Worm (Caenorhabditis elegans): Measurements from ENCODE around the gene F40G9.9.

F40G9.9 gene

DNA sequence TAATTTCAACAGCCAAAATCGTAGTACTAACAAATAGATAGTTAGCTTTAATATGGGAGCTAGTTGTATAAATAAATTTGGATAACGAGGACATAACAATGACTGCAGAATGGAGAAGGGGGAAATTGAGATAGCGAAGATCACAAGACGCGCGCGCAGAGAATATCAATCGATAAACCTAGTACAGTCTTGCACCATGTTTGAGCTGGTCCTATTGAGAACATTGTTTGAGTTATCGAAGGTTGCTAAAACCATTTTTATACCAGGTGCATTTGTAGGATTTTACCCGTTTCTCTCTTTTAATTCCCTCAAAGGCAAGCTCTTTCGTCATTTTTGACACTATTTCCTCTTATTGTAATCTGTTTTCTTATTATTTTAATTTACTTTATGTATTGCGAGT lies at the start of gene F40G9.9, which contains the start of gene F40G9.12:
TSS of gene F40G9.9 (minus strand) at position 101 of the 400 bp plus-strand sequence.
TSS of gene F40G9.12 (plus strand) at position 231 of the 400 bp plus-strand sequence.
- no peak for TF ChIP-seq aly-2 (tag; optimal IDR thresholded peaks at IDR 0.05)
- no peak for TF ChIP-seq nhr-11 (tag; optimal IDR thresholded peaks at IDR 0.05)
- TF ChIP-seq lsy-12 (tag; optimal IDR thresholded peaks at IDR 0.05) = no peak
- no peak for TF ChIP-seq lin-39 (tag; optimal IDR thresholded peaks at IDR 0.05)
- no peak for TF ChIP-seq jun-1 (tag; optimal IDR thresholded peaks at IDR 0.05)
- no peak for TF ChIP-seq elt-2 (tag; optimal IDR thresholded peaks at IDR 0.05)
- TF ChIP-seq zag-1 (tag; optimal IDR thresholded peaks at IDR 0.05) = no peak
- TF ChIP-seq nhr-25 (tag; optimal IDR thresholded peaks at IDR 0.05) = no peak
- TF ChIP-seq nhr-77 (tag; optimal IDR thresholded peaks at IDR 0.05) = no peak
- no peak for TF ChIP-seq tbx-2 (tag; optimal IDR thresholded peaks at IDR 0.05)
- TF ChIP-seq ZK546.5 (tag; optimal IDR thresholded peaks at IDR 0.05) = no peak
- TF ChIP-seq nfya-1 (tag; optimal IDR thresholded peaks at IDR 0.05; ENCODE audit: insufficient read depth) = no peak
- TF ChIP-seq ceh-28 (tag; optimal IDR thresholded peaks at IDR 0.05) = no peak
- no peak for TF ChIP-seq fkh-2 (tag; optimal IDR thresholded peaks at IDR 0.05)
- TF ChIP-seq sea-2 (GFP tag; optimal IDR thresholded peaks at IDR 0.05) = no peak
- no peak for TF ChIP-seq pha-4 (tag; optimal IDR thresholded peaks at IDR 0.05)
- TF ChIP-seq egl-5 (tag; optimal IDR thresholded peaks at IDR 0.05) = no peak
- TF ChIP-seq mml-1 (tag; optimal IDR thresholded peaks at IDR 0.05) = no peak

- no peak for TF ChIP-seq nhr-25 (tag; optimal IDR thresholded peaks at IDR 0.05)
- TF ChIP-seq pha-4 (tag; optimal IDR thresholded peaks at IDR 0.05) = no peak
- TF ChIP-seq hmg-11 (tag; optimal IDR thresholded peaks at IDR 0.05) = peak; percentile 57
- TF ChIP-seq lin-39 (tag; optimal IDR thresholded peaks at IDR 0.05) = no peak
- peak; percentile 2 for TF ChIP-seq nfya-1 (tag; optimal IDR thresholded peaks at IDR 0.05; ENCODE audit: insufficient read depth)
- TF ChIP-seq elt-1 (tag; optimal IDR thresholded peaks at IDR 0.05) = no peak
These were observed 48.9 kb upstream of the F40G9.9 start for ce11 chrIII:220368-220767.

DNA sequence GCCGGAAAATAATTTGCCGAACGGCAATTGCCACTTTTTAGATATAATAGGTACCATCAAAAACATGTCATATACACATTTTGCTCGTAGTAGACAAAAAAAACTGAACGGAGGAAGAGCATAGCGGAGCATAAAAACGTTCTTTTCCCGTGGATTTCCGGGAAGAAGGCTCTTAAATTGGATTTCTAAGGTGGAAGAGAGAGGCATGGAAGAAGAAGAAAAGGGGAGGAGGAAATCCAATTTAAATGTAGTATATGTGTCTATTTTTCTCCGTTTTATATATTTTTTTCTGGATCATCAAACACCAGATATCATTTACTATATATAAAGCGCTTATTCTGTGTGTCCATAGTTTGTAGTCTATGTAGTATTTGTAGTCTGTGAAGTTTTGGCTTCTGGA lies 39.9 kb upstream of the F40G9.9 start:
- TF ChIP-seq ZK546.5 (tag; optimal IDR thresholded peaks at IDR 0.05) = no peak
- no peak for TF ChIP-seq lsy-12 (tag; optimal IDR thresholded peaks at IDR 0.05)
- TF ChIP-seq unc-39 (tag; optimal IDR thresholded peaks at IDR 0.05) = no peak
- TF ChIP-seq tbx-2 (tag; optimal IDR thresholded peaks at IDR 0.05) = no peak
- TF ChIP-seq pha-4 (tag; optimal IDR thresholded peaks at IDR 0.05) = no peak
- no peak for TF ChIP-seq unc-62 (GFP tag; optimal IDR thresholded peaks at IDR 0.05)
- TF ChIP-seq nhr-43 (tag; optimal IDR thresholded peaks at IDR 0.05; ENCODE audit: poor library complexity, severe bottlenecking) = no peak
- no peak for TF ChIP-seq ceh-16 (tag; optimal IDR thresholded peaks at IDR 0.05)
- no peak for TF ChIP-seq lin-15B (tag; optimal IDR thresholded peaks at IDR 0.05)
- no peak for TF ChIP-seq nhr-25 (tag; optimal IDR thresholded peaks at IDR 0.05)
- TF ChIP-seq lin-39 (tag; optimal IDR thresholded peaks at IDR 0.05) = no peak
- TF ChIP-seq R02D3.7 (tag; optimal IDR thresholded peaks at IDR 0.05) = no peak
- TF ChIP-seq eor-1 (tag; optimal IDR thresholded peaks at IDR 0.05) = no peak
- TF ChIP-seq ama-1 (optimal IDR thresholded peaks at IDR 0.05) = no peak
- no peak for TF ChIP-seq ceh-28 (tag; optimal IDR thresholded peaks at IDR 0.05)

- TF ChIP-seq lin-39 (tag; optimal IDR thresholded peaks at IDR 0.05) (no peak), nhr-25 (tag; optimal IDR thresholded peaks at IDR 0.05) (no peak), nhr-28 (tag; optimal IDR thresholded peaks at IDR 0.05) (no peak), ceh-28 (tag; optimal IDR thresholded peaks at IDR 0.05) (no peak), ceh-82 (tag; optimal IDR thresholded peaks at IDR 0.05) (no peak), snpc-4 (tag; optimal IDR thresholded peaks at IDR 0.05) (no peak)
These were observed 38.2 kb upstream of the F40G9.9 start, which contains the start of gene klp-20 for ce11 chrIII:209695-210091. klp-20 (plus strand) TSS chrIII:209992.

DNA sequence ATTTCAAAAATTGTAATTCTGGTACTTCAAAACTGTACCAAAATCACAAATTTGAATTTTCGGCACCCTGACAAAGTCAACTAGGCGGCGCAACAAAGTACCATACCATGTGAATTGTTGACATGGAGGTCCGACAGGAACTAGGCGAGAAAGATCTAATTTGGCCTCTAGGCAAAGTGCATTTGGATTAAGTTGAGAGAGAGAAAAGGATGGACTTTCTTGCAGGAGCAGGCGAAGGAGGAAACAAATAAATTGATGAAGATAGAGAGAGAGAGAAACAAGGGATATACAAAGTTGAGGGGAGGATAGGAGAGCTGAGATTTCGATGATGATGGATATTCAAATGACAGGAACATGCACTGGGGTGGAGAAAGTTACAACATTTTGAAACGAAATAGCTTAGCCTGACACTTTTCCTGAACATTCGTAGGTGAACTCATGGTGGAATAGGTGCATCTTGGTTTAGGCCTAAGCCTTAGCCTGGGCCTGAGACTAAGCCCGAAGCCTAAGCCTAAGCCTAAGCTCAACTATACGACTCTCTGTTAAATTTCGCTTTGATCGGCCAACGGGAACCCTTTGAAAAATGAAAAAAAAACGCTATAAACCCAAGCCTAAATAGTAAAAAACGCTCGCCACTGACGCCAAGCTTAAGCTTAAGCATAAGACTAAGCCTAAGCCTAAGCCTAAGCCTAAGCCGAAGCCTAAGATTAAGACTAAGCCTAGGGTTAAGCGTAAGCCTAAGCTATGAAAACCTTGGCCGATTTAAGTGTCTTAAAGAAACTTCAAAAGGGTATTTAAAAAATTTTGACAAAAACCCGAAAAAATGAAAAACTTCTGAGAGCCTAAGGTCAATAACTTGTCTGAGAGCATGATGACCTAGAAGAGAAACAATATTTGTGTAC lies 37.5 kb upstream of the F40G9.9 start:
- TF ChIP-seq R02D3.7 (tag; optimal IDR thresholded peaks at IDR 0.05) (no peak), lin-15B (tag; optimal IDR thresholded peaks at IDR 0.05) (no peak), nfya-1 (tag; optimal IDR thresholded peaks at IDR 0.05; ENCODE audit: insufficient read depth) (no peak), nhr-25 (tag; optimal IDR thresholded peaks at IDR 0.05) (no peak), mdl-1 (tag; optimal IDR thresholded peaks at IDR 0.05) (no peak), unc-39 (tag; optimal IDR thresholded peaks at IDR 0.05) (no peak), tbx-2 (tag; optimal IDR thresholded peaks at IDR 0.05) (no peak), ztf-11 (tag; optimal IDR thresholded peaks at IDR 0.05) (no peak), elt-3 (tag; optimal IDR thresholded peaks at IDR 0.05) (no peak), snpc-4 (tag; optimal IDR thresholded peaks at IDR 0.05) (no peak), fos-1 (tag; optimal IDR thresholded peaks at IDR 0.05) (no peak), jun-1 (tag; optimal IDR thresholded peaks at IDR 0.05) (no peak), nhr-77 (tag; optimal IDR thresholded peaks at IDR 0.05) (no peak)
